Worm (Caenorhabditis elegans) whole organism, midembryonic: ENCODE results near the gene srap-1.

Experiments
- T22C8.4 ChIP-seq: fragments of 200-800 bp; sonication (Bioruptor generic); IDR thresholded peaks from 2 replicates; pipeline ENCODE4 v1.3.6; 2022; ENCODE audit warnings: missing genetic modification characterization, missing compliant biosample characterization
- cog-1 ChIP-seq: sonication (generic microtip); optimal IDR thresholded peaks from 2 replicates; lab custom pipeline; 2016; ENCODE audit warnings: missing genetic modification characterization, missing compliant biosample characterization
- flt-1 ChIP-seq: fragments of 200-800 bp; sonication (Bioruptor generic); IDR thresholded peaks from 2 replicates; pipeline ENCODE4 v1.3.6; 2022; ENCODE audit warnings: missing genetic modification characterization, missing compliant biosample characterization
- klf-2 ChIP-seq: fragments of 200-800 bp; sonication (Bioruptor generic); conservative IDR thresholded peaks from 2 replicates; pipeline ENCODE4 v1.3.6; 2022; ENCODE audit warnings: missing genetic modification reagents, missing genetic modification characterization, missing compliant biosample characterization
- med-1 ChIP-seq: sonication (generic microtip); optimal IDR thresholded peaks from 2 replicates; lab custom pipeline; 2017; ENCODE audit warnings: missing genetic modification characterization, mild to moderate bottlenecking, missing compliant biosample characterization, antibody characterized with exemption, missing genetic modification reagents; ENCODE audit not compliant: insufficient read depth
- ref-1 ChIP-seq: fragments of 200-800 bp; sonication (Bioruptor generic); conservative IDR thresholded peaks from 2 replicates; pipeline ENCODE4 v1.3.6; 2022; ENCODE audit warnings: missing genetic modification reagents, missing genetic modification characterization, missing compliant biosample characterization
- tab-1 ChIP-seq: fragments of 200-800 bp; sonication (Bioruptor generic); IDR thresholded peaks from 2 replicates; pipeline ENCODE4 v1.3.6; 2022; ENCODE audit warnings: missing genetic modification characterization, missing compliant biosample characterization
- ztf-23 ChIP-seq: fragments of 200-800 bp; sonication (Bioruptor generic); IDR thresholded peaks from 2 replicates; pipeline ENCODE4 v1.3.6; 2022; ENCODE audit warnings: missing genetic modification reagents, missing genetic modification characterization, missing compliant biosample characterization
- ztf-29 ChIP-seq: fragments of 200-800 bp; sonication (Bioruptor generic); IDR thresholded peaks from 2 replicates; pipeline ENCODE4 v1.3.6; 2022; ENCODE audit warnings: missing genetic modification reagents, missing genetic modification characterization, missing compliant biosample characterization

Gene srap-1

ce11 chrII:11234751-11235150 is 31.7 kb downstream of the srap-1 start, which contains the start of gene cox-15:
Gene cox-15, minus strand, starts transcription at chrII:11234952.
- TF ChIP-seq cog-1 (tag; lab: Kevin White, UChicago) (no peak), ztf-23 (no peak), ztf-29 (no peak), ref-1 (no peak), T22C8.4 (no peak), med-1 (GFP tag; lab: Kevin White, UChicago) (no peak), flt-1 (no peak), tab-1 (GFP tag; lab: Robert Waterston, UW) (no peak), klf-2 (GFP tag; lab: Robert Waterston, UW) (no peak)

- TF ChIP-seq flt-1: no peak
- no peak for TF ChIP-seq tab-1 (GFP tag; lab: Robert Waterston, UW)
- TF ChIP-seq ztf-23: no peak
- TF ChIP-seq cog-1 (tag; lab: Kevin White, UChicago): no peak
- no peak for TF ChIP-seq klf-2 (GFP tag; lab: Robert Waterston, UW)
- TF ChIP-seq ref-1: no peak
- TF ChIP-seq T22C8.4: no peak
- TF ChIP-seq med-1 (GFP tag; lab: Kevin White, UChicago): no peak
- no peak for TF ChIP-seq ztf-29
These were observed 33.3 kb downstream of the srap-1 start, which contains the start of gene cchl-1 for ce11 chrII:11236274-11236673. Gene cchl-1, minus strand, starts transcription at chrII:11236387.

ce11 chrII:11237099-11237498 is 34.1 kb downstream of the srap-1 start, which contains the start of gene fndc-1:
Gene fndc-1, minus strand, starts transcription at chrII:11237325.
- TF ChIP-seq T22C8.4 (no peak), cog-1 (tag; lab: Kevin White, UChicago) (no peak), ref-1 (no peak), ztf-29 (no peak), klf-2 (GFP tag; lab: Robert Waterston, UW) (no peak), tab-1 (GFP tag; lab: Robert Waterston, UW) (no peak), ztf-23 (no peak), med-1 (GFP tag; lab: Kevin White, UChicago) (no peak), flt-1 (no peak)

ce11 chrII:11238869-11239647 is 36.0 kb downstream of the srap-1 start, which contains the start of the genes rpn-9 and T06D8.9:
Gene rpn-9, minus strand, starts transcription at chrII:11238919.
Gene T06D8.9, plus strand, starts transcription at chrII:11239597.
- TF ChIP-seq cog-1 (tag; lab: Kevin White, UChicago): peak; percentile 80
- TF ChIP-seq tab-1 (GFP tag; lab: Robert Waterston, UW): no peak
- TF ChIP-seq ref-1: no peak
- TF ChIP-seq med-1 (GFP tag; lab: Kevin White, UChicago): no peak
- TF ChIP-seq T22C8.4: no peak
- no peak for TF ChIP-seq ztf-29
- TF ChIP-seq klf-2 (GFP tag; lab: Robert Waterston, UW): no peak
- TF ChIP-seq ztf-23: no peak
- 0 out of 2 replicates have a peak, but pooled peaks have one; percentile 4 for TF ChIP-seq flt-1

- TF ChIP-seq cog-1 (tag; lab: Kevin White, UChicago) (no peak), tab-1 (GFP tag; lab: Robert Waterston, UW) (no peak), ztf-29 (no peak), ztf-23 (no peak)
These were observed 37.2 kb downstream of the srap-1 start for ce11 chrII:11240214-11240613.

- TF ChIP-seq cog-1 (tag; lab: Kevin White, UChicago): no peak
- no peak for TF ChIP-seq med-1 (GFP tag; lab: Kevin White, UChicago)
- no peak for TF ChIP-seq T22C8.4
- TF ChIP-seq ref-1: no peak
- no peak for TF ChIP-seq ztf-23
- no peak for TF ChIP-seq ztf-29
- TF ChIP-seq klf-2 (GFP tag; lab: Robert Waterston, UW): no peak
- TF ChIP-seq tab-1 (GFP tag; lab: Robert Waterston, UW): no peak
- TF ChIP-seq flt-1: no peak
These were observed 37.9 kb downstream of the srap-1 start for ce11 chrII:11240963-11241362.

ce11 chrII:11241497-11241896 is 38.5 kb downstream of the srap-1 start:
- TF ChIP-seq T22C8.4: no peak
- TF ChIP-seq tab-1 (GFP tag; lab: Robert Waterston, UW): no peak
- no peak for TF ChIP-seq med-1 (GFP tag; lab: Kevin White, UChicago)
- no peak for TF ChIP-seq flt-1

ce11 chrII:11242918-11243317 is 39.9 kb downstream of the srap-1 start:
- TF ChIP-seq T22C8.4: no peak
- TF ChIP-seq flt-1: no peak
- TF ChIP-seq med-1 (GFP tag; lab: Kevin White, UChicago): no peak
- no peak for TF ChIP-seq ztf-23
- no peak for TF ChIP-seq tab-1 (GFP tag; lab: Robert Waterston, UW)
- no peak for TF ChIP-seq cog-1 (tag; lab: Kevin White, UChicago)
- TF ChIP-seq klf-2 (GFP tag; lab: Robert Waterston, UW): no peak
- TF ChIP-seq ztf-29: no peak
- TF ChIP-seq ref-1: no peak

ce11 chrII:11246506-11246905 is 43.5 kb downstream of the srap-1 start:
- no peak for TF ChIP-seq ref-1
- TF ChIP-seq med-1 (GFP tag; lab: Kevin White, UChicago): no peak
- TF ChIP-seq T22C8.4: no peak
- TF ChIP-seq ztf-29: no peak
- TF ChIP-seq tab-1 (GFP tag; lab: Robert Waterston, UW): no peak

- TF ChIP-seq ref-1 (no peak), ztf-23 (no peak), klf-2 (GFP tag; lab: Robert Waterston, UW) (no peak), med-1 (GFP tag; lab: Kevin White, UChicago) (no peak), T22C8.4 (no peak), ztf-29 (no peak), flt-1 (no peak), cog-1 (tag; lab: Kevin White, UChicago) (no peak)
These were observed 44.4 kb downstream of the srap-1 start, which contains the start of gene T06D8.10 for ce11 chrII:11247414-11247813. Gene T06D8.10, minus strand, starts transcription at chrII:11247514.
